Worm (Caenorhabditis elegans) whole organism, late embryonic: ENCODE measurements around the gene srxa-8.

Source experiments
- C38D4.7 ChIP-seq: fragments of 200-800 bp; sonication (Bioruptor generic); optimal IDR thresholded peaks from 2 replicates; lab custom pipeline; 2018; ENCODE audit warnings: mild to moderate bottlenecking, missing genetic modification characterization, moderate library complexity, missing compliant biosample characterization
- F13H6.1 ChIP-seq: sonication (generic microtip); optimal IDR thresholded peaks from 2 replicates; lab custom pipeline; 2016; ENCODE audit warnings: missing genetic modification characterization, missing compliant biosample characterization
- K02D7.2 ChIP-seq: sonication (generic microtip); optimal IDR thresholded peaks from 2 replicates; lab custom pipeline; 2017; ENCODE audit warnings: mild to moderate bottlenecking, missing genetic modification characterization, missing compliant biosample characterization
- T23F11.4 ChIP-seq: fragments of 200-800 bp; sonication (Bioruptor generic); optimal IDR thresholded peaks from 2 replicates; lab custom pipeline; 2018; ENCODE audit warnings: mild to moderate bottlenecking, missing genetic modification characterization, missing compliant biosample characterization
- ahr-1 ChIP-seq: sonication (generic microtip); optimal IDR thresholded peaks from 2 replicates; lab custom pipeline; 2016; ENCODE audit warnings: missing genetic modification characterization, missing compliant biosample characterization
- ama-1 ChIP-seq: fragments of 150-350 bp; optimal IDR thresholded peaks from 2 replicates; lab custom pipeline; 2014
- ceh-14 ChIP-seq: sonication (generic microtip); optimal IDR thresholded peaks from 2 replicates; lab custom pipeline; 2016; ENCODE audit warnings: missing genotype, missing genetic modification characterization, missing compliant biosample characterization
- ceh-18 ChIP-seq: sonication (generic microtip); optimal IDR thresholded peaks from 2 replicates; lab custom pipeline; 2016; ENCODE audit warnings: missing genetic modification characterization, missing compliant biosample characterization
- ceh-19 ChIP-seq: fragments of 200-800 bp; sonication (Bioruptor generic); optimal IDR thresholded peaks from 2 replicates; lab custom pipeline; 2018; ENCODE audit warnings: mild to moderate bottlenecking, missing genetic modification characterization, missing compliant biosample characterization
- ceh-22 ChIP-seq: sonication (generic microtip); optimal IDR thresholded peaks from 2 replicates; lab custom pipeline; 2017; ENCODE audit warnings: missing biosample characterization, missing genetic modification characterization
- ceh-31 ChIP-seq: sonication (generic microtip); optimal IDR thresholded peaks from 2 replicates; lab custom pipeline; 2016; ENCODE audit warnings: missing genetic modification characterization, missing compliant biosample characterization
- ceh-45 ChIP-seq: fragments of 200-800 bp; sonication (Bioruptor generic); IDR thresholded peaks from 2 replicates; pipeline ENCODE4 v1.3.6; 2022; ENCODE audit warnings: missing genetic modification reagents, missing genetic modification characterization, missing compliant biosample characterization
- ceh-6 ChIP-seq: fragments of 200-800 bp; sonication (Bioruptor generic); optimal IDR thresholded peaks from 2 replicates; lab custom pipeline; 2018; ENCODE audit warnings: mild to moderate bottlenecking, missing genetic modification characterization, missing compliant biosample characterization
- ceh-9 ChIP-seq: sonication (generic microtip); optimal IDR thresholded peaks from 2 replicates; lab custom pipeline; 2016; ENCODE audit warnings: mild to moderate bottlenecking, missing genetic modification characterization, inconsistent platforms, missing compliant biosample characterization
- dve-1 ChIP-seq: sonication (generic microtip); optimal IDR thresholded peaks from 2 replicates; lab custom pipeline; 2017; ENCODE audit warnings: antibody characterized with exemption, mild to moderate bottlenecking, missing genetic modification characterization, missing compliant biosample characterization
- elt-2 ChIP-seq: sonication (generic microtip); optimal IDR thresholded peaks from 2 replicates; lab custom pipeline; 2016; ENCODE audit warnings: missing genetic modification reagents, missing genetic modification characterization, missing compliant biosample characterization
- ets-4 ChIP-seq: sonication (generic microtip); optimal IDR thresholded peaks from 2 replicates; lab custom pipeline; 2016; ENCODE audit warnings: missing genetic modification characterization, missing compliant biosample characterization
- eyg-1 ChIP-seq: sonication (generic microtip); optimal IDR thresholded peaks from 2 replicates; lab custom pipeline; 2016; ENCODE audit warnings: missing genotype, missing genetic modification characterization, missing compliant biosample characterization
- fkh-10 ChIP-seq: fragments of 150-350 bp; optimal IDR thresholded peaks from 2 replicates; lab custom pipeline; 2014; ENCODE audit warnings: missing biosample characterization, missing genetic modification reagents, missing genetic modification characterization
- hlh-15 ChIP-seq: sonication (generic microtip); optimal IDR thresholded peaks from 2 replicates; lab custom pipeline; 2016; ENCODE audit warnings: missing genetic modification characterization, missing compliant biosample characterization
- hlh-30 ChIP-seq: sonication (generic microtip); optimal IDR thresholded peaks from 2 replicates; lab custom pipeline; 2017; ENCODE audit warnings: antibody characterized with exemption, missing genetic modification characterization, missing compliant biosample characterization; ENCODE audit not compliant: insufficient read depth
- hlh-6 ChIP-seq: sonication (generic microtip); optimal IDR thresholded peaks from 2 replicates; lab custom pipeline; 2016; ENCODE audit warnings: missing genotype, missing genetic modification characterization, missing compliant biosample characterization
- lin-11 ChIP-seq: fragments of 200-800 bp; sonication (Bioruptor generic); optimal IDR thresholded peaks from 2 replicates; lab custom pipeline; 2018; ENCODE audit warnings: mild to moderate bottlenecking, missing genetic modification characterization, missing compliant biosample characterization
- nhr-11 ChIP-seq: fragments of 150-350 bp; optimal IDR thresholded peaks from 2 replicates; lab custom pipeline; 2014; ENCODE audit warnings: missing biosample characterization, missing genetic modification characterization
- nhr-232 ChIP-seq: sonication (generic microtip); optimal IDR thresholded peaks from 2 replicates; lab custom pipeline; 2016; ENCODE audit warnings: missing genetic modification characterization, missing compliant biosample characterization
- odd-2 ChIP-seq: sonication (generic microtip); optimal IDR thresholded peaks from 2 replicates; lab custom pipeline; 2017; ENCODE audit warnings: antibody characterized with exemption, mild to moderate bottlenecking, missing genetic modification characterization, missing compliant biosample characterization
- pag-3 ChIP-seq: sonication (generic microtip); optimal IDR thresholded peaks from 2 replicates; lab custom pipeline; 2016; ENCODE audit warnings: missing compliant biosample characterization, missing genetic modification characterization, borderline replicate concordance
- pax-1 ChIP-seq: fragments of 150-350 bp; optimal IDR thresholded peaks from 2 replicates; lab custom pipeline; 2014; ENCODE audit warnings: missing biosample characterization, missing genetic modification characterization
- pqm-1 ChIP-seq: sonication (generic microtip); optimal IDR thresholded peaks from 2 replicates; lab custom pipeline; 2016; ENCODE audit warnings: missing genetic modification characterization, missing compliant biosample characterization
- sdc-2 ChIP-seq: sonication (generic microtip); optimal IDR thresholded peaks from 2 replicates; lab custom pipeline; 2016; ENCODE audit warnings: missing genotype, missing genetic modification characterization, missing compliant biosample characterization
- sox-2 ChIP-seq: fragments of 200-800 bp; sonication (Bioruptor generic); IDR thresholded peaks from 2 replicates; pipeline ENCODE4 v1.3.6; 2022; ENCODE audit warnings: missing genetic modification reagents, missing genetic modification characterization, missing compliant biosample characterization
- sox-4 ChIP-seq: sonication (generic microtip); optimal IDR thresholded peaks from 2 replicates; lab custom pipeline; 2017; ENCODE audit warnings: mild to moderate bottlenecking, missing genetic modification characterization, inconsistent platforms, missing compliant biosample characterization
- tbx-7 ChIP-seq: sonication (generic microtip); optimal IDR thresholded peaks from 2 replicates; lab custom pipeline; 2016; ENCODE audit warnings: missing genotype, missing genetic modification characterization, missing compliant biosample characterization
- unc-3 ChIP-seq, 2 experiments: fragments of 200-800 bp in 1 of 2; sonication (Bioruptor generic) in 1 of 2; sonication (generic microtip) in 1 of 2; conservative IDR thresholded peaks in 1 of 2; optimal IDR thresholded peaks in 1 of 2; 2 replicates each; pipeline versions ENCODE4 v1.3.6 to Lab custom; 2016 to 2022; ENCODE audit warnings: missing compliant biosample characterization in 2 of 2, missing genetic modification characterization in 2 of 2, missing genetic modification reagents in 1 of 2
- unc-55 ChIP-seq: sonication (generic microtip); optimal IDR thresholded peaks from 2 replicates; lab custom pipeline; 2017; ENCODE audit warnings: missing biosample characterization, missing genetic modification reagents, missing genetic modification characterization
- unc-86 ChIP-seq: sonication (generic microtip); optimal IDR thresholded peaks from 2 replicates; lab custom pipeline; 2016; ENCODE audit warnings: missing genetic modification characterization, missing compliant biosample characterization
- zip-5 ChIP-seq: sonication (generic microtip); optimal IDR thresholded peaks from 2 replicates; lab custom pipeline; 2016; ENCODE audit warnings: missing genetic modification characterization, missing compliant biosample characterization
- ztf-16 ChIP-seq: sonication (generic microtip); optimal IDR thresholded peaks from 2 replicates; lab custom pipeline; 2017; ENCODE audit warnings: missing genetic modification characterization, missing compliant biosample characterization

srxa-8 gene

DNA sequence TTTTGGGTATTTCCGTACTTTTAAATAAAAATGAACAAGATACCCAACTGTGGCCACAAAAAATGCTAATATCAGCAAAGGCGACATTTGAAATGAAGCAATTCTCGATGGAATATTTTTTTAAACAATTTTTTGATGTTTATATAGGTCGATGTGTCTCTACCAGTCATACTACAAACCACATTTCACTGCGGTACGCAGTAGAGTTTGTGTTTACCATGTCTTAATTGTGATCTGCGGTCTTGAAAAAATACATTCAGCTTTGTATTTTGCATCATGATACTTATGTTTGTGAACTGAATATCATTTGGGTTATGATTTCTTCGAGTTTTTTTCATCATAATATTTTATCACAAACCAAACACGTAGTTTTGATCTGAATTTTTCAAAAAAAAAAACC lies 24.6 kb downstream of the srxa-8 start, which contains the start of gene cyp-14A4:
Gene cyp-14A4, minus strand, starts transcription at position 107 of the 400 bp plus-strand sequence.
- TF ChIP-seq odd-2 (tag; lab: Kevin White, UChicago) (no peak), ceh-45 (GFP tag; lab: Robert Waterston, UW) (no peak), ceh-14 (tag; lab: Kevin White, UChicago) (no peak)

ce11 chrX:13283462-13283861 lies 25.2 kb downstream of the srxa-8 start:
- no peak for TF ChIP-seq unc-86 (tag; lab: Kevin White, UChicago)

ce11 chrX:13278876-13279275 lies 29.8 kb downstream of the srxa-8 start, which contains the start of gene phf-33:
TSS of gene phf-33 (minus strand) at chrX:13278976.
- TF ChIP-seq hlh-30 (tag; lab: Kevin White, UChicago) (no peak), T23F11.4 (GFP tag; lab: Kevin White, UChicago) (no peak), ama-1 (lab: Kevin White, UChicago) (no peak)

ce11 chrX:13274102-13274501 lies 34.5 kb downstream of the srxa-8 start, which contains the start of gene cyp-14A3:
TSS of gene cyp-14A3 (minus strand) at chrX:13274202.
- no peak for TF ChIP-seq hlh-15
- TF ChIP-seq sox-2 (GFP tag; lab: Robert Waterston, UW) = no peak
- TF ChIP-seq K02D7.2 = no peak
- no peak for TF ChIP-seq ceh-31 (tag; lab: Kevin White, UChicago)
- no peak for TF ChIP-seq fkh-10 (GFP tag; lab: Kevin White, UChicago)
- no peak for TF ChIP-seq ceh-6
- no peak for TF ChIP-seq C38D4.7 (GFP tag; lab: Kevin White, UChicago)
- TF ChIP-seq dve-1 = no peak

DNA sequence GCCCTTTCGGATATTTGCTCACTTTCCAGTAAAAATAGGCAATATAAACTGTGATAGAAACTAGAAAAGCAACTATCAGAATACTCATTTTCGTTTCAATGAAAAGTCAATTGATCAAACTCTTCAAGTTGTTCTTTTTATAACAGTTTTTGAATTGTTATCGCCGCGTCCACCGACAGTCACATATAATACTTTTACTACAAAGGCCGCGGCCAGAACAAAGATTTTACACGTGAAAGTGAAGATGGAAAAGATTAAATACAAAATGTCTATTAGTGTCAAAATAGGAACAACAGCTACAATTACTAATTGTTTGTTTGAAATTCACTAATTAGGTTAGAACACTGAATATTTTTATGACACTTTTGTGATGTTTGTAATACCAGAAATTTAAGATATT lies 39.1 kb downstream of the srxa-8 start, which contains the start of gene cyp-14A2:
Gene cyp-14A2, minus strand, starts transcription at position 101 of the 400 bp plus-strand sequence.
- TF ChIP-seq eyg-1 (tag; lab: Kevin White, UChicago) (no peak), ceh-14 (tag; lab: Kevin White, UChicago) (no peak), ztf-16 (tag; lab: Kevin White, UChicago) (no peak), ama-1 (lab: Kevin White, UChicago) (no peak), pag-3 (tag; lab: Kevin White, UChicago) (no peak), ceh-9 (tag; lab: Kevin White, UChicago) (no peak), lin-11 (tag; lab: Kevin White, UChicago) (no peak), ceh-6 (no peak), ahr-1 (tag; lab: Kevin White, UChicago) (no peak), sdc-2 (tag; lab: Kevin White, UChicago) (no peak), ceh-19 (GFP tag; lab: Kevin White, UChicago) (no peak), nhr-232 (no peak), ceh-22 (tag; lab: Kevin White, UChicago) (no peak), hlh-15 (no peak), ets-4 (no peak), pqm-1 (tag; lab: Kevin White, UChicago) (no peak)
- TF ChIP-seq, all 69 proteins: peak for 0

DNA sequence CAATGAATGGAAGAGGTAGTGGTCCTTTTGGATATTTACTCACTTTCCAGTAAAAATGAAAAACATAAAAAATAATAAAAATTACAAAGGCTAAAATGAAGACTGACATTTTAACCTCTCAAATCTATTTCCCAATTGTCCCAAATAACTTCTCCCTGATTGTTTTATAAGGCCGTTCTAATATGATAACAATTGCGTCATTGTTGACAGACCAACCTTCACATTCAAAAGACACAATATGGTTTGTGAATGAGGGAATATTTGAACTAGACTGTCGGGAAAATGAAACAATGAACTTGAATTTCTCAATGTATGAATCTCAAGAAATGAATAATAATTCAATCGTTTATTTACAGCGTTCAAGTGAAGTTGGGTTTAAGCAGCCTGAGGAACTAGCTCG lies 41.4 kb downstream of the srxa-8 start, which contains the start of gene cyp-14A1:
Gene cyp-14A1, minus strand, starts transcription at position 126 of the 400 bp plus-strand sequence.
- TF ChIP-seq F13H6.1 (tag; lab: Kevin White, UChicago) (no peak), sdc-2 (tag; lab: Kevin White, UChicago) (no peak)

- peak; percentile 12 for TF ChIP-seq hlh-30 (tag; lab: Kevin White, UChicago)
- TF ChIP-seq ceh-14 (tag; lab: Kevin White, UChicago) = peak; percentile 84
- TF ChIP-seq ceh-45 (GFP tag; lab: Robert Waterston, UW) = peak; percentile 76
- no peak for TF ChIP-seq pax-1 (tag; lab: Kevin White, UChicago)
- TF ChIP-seq ceh-22 (tag; lab: Kevin White, UChicago) = no peak
- peak; percentile 43 for TF ChIP-seq zip-5 (tag; lab: Kevin White, UChicago)
- peak; percentile 65 for TF ChIP-seq ceh-31 (tag; lab: Kevin White, UChicago)
- peak; percentile 69 for TF ChIP-seq elt-2 (tag; lab: Kevin White, UChicago)
- TF ChIP-seq K02D7.2 = peak; percentile 64
- TF ChIP-seq ceh-6 = peak; percentile 63
- TF ChIP-seq unc-86 (tag; lab: Kevin White, UChicago) = peak; percentile 78
- peak; percentile 53 for TF ChIP-seq ceh-18 (tag; lab: Kevin White, UChicago)
- TF ChIP-seq nhr-11 (tag; lab: Kevin White, UChicago) = no peak
- TF ChIP-seq sdc-2 (tag; lab: Kevin White, UChicago) = peak; percentile 81
- peak; percentile 68 for TF ChIP-seq sox-2 (GFP tag; lab: Robert Waterston, UW)
- TF ChIP-seq unc-3 (GFP tag; conservative IDR thresholded peaks at IDR 0.05; lab: Robert Waterston, UW) = peak; percentile 87
- TF ChIP-seq unc-3 (tag; optimal IDR thresholded peaks at IDR 0.05; lab: Kevin White, UChicago) = peak; percentile 67
- peak; percentile 25 for TF ChIP-seq ceh-9 (tag; lab: Kevin White, UChicago)
- no peak for TF ChIP-seq unc-55 (GFP tag; lab: Kevin White, UChicago)
- peak; percentile 83 for TF ChIP-seq hlh-6 (tag; lab: Kevin White, UChicago)
- TF ChIP-seq sox-4 (tag; lab: Kevin White, UChicago) = peak; percentile 81
- TF ChIP-seq tbx-7 (tag; lab: Kevin White, UChicago) = peak; percentile 10
Measured at ce11 chrX:13264550-13264949, 44.1 kb downstream of the srxa-8 start.
